Fruit fly (Drosophila melanogaster): ENCODE results near the gene Tmep.

- TF ChIP-seq rn (GFP tag; IDR thresholded peaks at IDR 0.05) (no peak), CG15710 (tag; optimal IDR thresholded peaks at IDR 0.05) (no peak), CG13204 (GFP tag; optimal IDR thresholded peaks at IDR 0.05) (no peak), CG9948 (tag; optimal IDR thresholded peaks at IDR 0.05) (no peak), D1 (tag; optimal IDR thresholded peaks at IDR 0.05) (no peak), EcR (GFP tag; optimal IDR thresholded peaks at IDR 0.05) (no peak), CG4496 (GFP tag; IDR thresholded peaks at IDR 0.05) (no peak), gl (tag; optimal IDR thresholded peaks at IDR 0.05) (no peak), CG10348 (GFP tag; IDR thresholded peaks at IDR 0.05) (no peak), Pif1B (GFP tag; optimal IDR thresholded peaks at IDR 0.05) (no peak), CG14655 (GFP tag; optimal IDR thresholded peaks at IDR 0.05) (no peak), CG34367 (tag; optimal IDR thresholded peaks at IDR 0.05) (no peak), CG8159 (tag; optimal IDR thresholded peaks at IDR 0.05) (no peak), fd96Ca (GFP tag; IDR thresholded peaks at IDR 0.05) (no peak)
Observed at dm6 chr3L:1565092-1565491, 3.9 kb upstream of the Tmep start, which contains the start of gene CG12003.
